Fruit fly (Drosophila melanogaster) whole organism, embryonic: Measurements from ENCODE around the gene Spt3.
A peak's percentile ranks its signal among the peaks of the same experiment; 100 is the strongest.

ENCODE experiments used
- Abd-B ChIP-seq: fragments of 200-800 bp; sonication (Bioruptor generic); optimal IDR thresholded peaks from 2 replicates; lab custom pipeline; 2018; ENCODE audit warnings: missing biosample characterization, mild to moderate bottlenecking, missing genetic modification characterization, moderate library complexity
- B-H2 ChIP-seq: fragments of 200-800 bp; sonication (Bioruptor generic); optimal IDR thresholded peaks from 2 replicates; lab custom pipeline; 2018; ENCODE audit warnings: missing biosample characterization, mild to moderate bottlenecking, missing genetic modification characterization
- CG10366 ChIP-seq: fragments of 200-800 bp; sonication (Bioruptor generic); IDR thresholded peaks from 2 replicates; pipeline ENCODE4 v1.3.6; 2022; ENCODE audit warnings: missing biosample characterization, missing genetic modification characterization
- CG10462 ChIP-seq: fragments of 200-800 bp; sonication (Bioruptor generic); optimal IDR thresholded peaks from 2 replicates; lab custom pipeline; 2016; ENCODE audit warnings: missing biosample characterization, missing genetic modification characterization
- CG1233 ChIP-seq: fragments of 200-800 bp; sonication (Bioruptor generic); optimal IDR thresholded peaks from 4 replicates; lab custom pipeline; 2018; ENCODE audit warnings: missing biosample characterization, mild to moderate bottlenecking, missing genetic modification characterization
- CG14441 ChIP-seq: fragments of 200-800 bp; sonication (Bioruptor generic); IDR thresholded peaks from 2 replicates; pipeline ENCODE4 v1.3.6; 2022; ENCODE audit warnings: missing biosample characterization, missing genetic modification characterization
- CG16813 ChIP-seq: fragments of 200-800 bp; sonication (Bioruptor generic); IDR thresholded peaks from 3 replicates; pipeline ENCODE4 v1.3.6; 2022; ENCODE audit warnings: missing biosample characterization, missing genetic modification characterization; ENCODE audit not compliant: partially characterized antibody
- CG18011 ChIP-seq: fragments of 200-800 bp; sonication (Bioruptor generic); optimal IDR thresholded peaks from 2 replicates; lab custom pipeline; 2017; ENCODE audit warnings: missing biosample characterization, missing genetic modification characterization, mild to moderate bottlenecking, moderate library complexity, missing genotype
- CG18476 ChIP-seq: fragments of 200-800 bp; sonication (Bioruptor generic); optimal IDR thresholded peaks from 2 replicates; lab custom pipeline; 2016; ENCODE audit warnings: missing biosample characterization, mild to moderate bottlenecking, missing genetic modification characterization
- CG18599 ChIP-seq: fragments of 200-800 bp; sonication (Bioruptor generic); optimal IDR thresholded peaks from 3 replicates; lab custom pipeline; 2017; ENCODE audit warnings: missing biosample characterization, missing genetic modification characterization, mild to moderate bottlenecking, moderate library complexity, missing genetic modification reagents
- CG30020 ChIP-seq: fragments of 200-800 bp; optimal IDR thresholded peaks from 2 replicates; lab custom pipeline; 2019; ENCODE audit warnings: missing biosample characterization, mild to moderate bottlenecking, missing genetic modification characterization, moderate library complexity
- CG4617 ChIP-seq: fragments of 200-800 bp; sonication (Bioruptor generic); optimal IDR thresholded peaks from 3 replicates; lab custom pipeline; 2016; ENCODE audit warnings: missing biosample characterization, missing genetic modification characterization, borderline replicate concordance
- CG6765 ChIP-seq: fragments of 200-800 bp; sonication (Bioruptor generic); optimal IDR thresholded peaks from 3 replicates; lab custom pipeline; 2017; ENCODE audit warnings: missing biosample characterization, mild to moderate bottlenecking, missing genetic modification characterization
- CG7271 ChIP-seq: fragments of 200-800 bp; sonication (Bioruptor generic); optimal IDR thresholded peaks from 2 replicates; lab custom pipeline; 2018; ENCODE audit warnings: missing biosample characterization, mild to moderate bottlenecking, missing genetic modification characterization, moderate library complexity
- CG7372 ChIP-seq: fragments of 200-800 bp; sonication (Bioruptor generic); IDR thresholded peaks from 2 replicates; pipeline ENCODE4 v1.3.6; 2022; ENCODE audit warnings: missing biosample characterization, missing genetic modification characterization
- CG8089 ChIP-seq: fragments of 200-800 bp; sonication (Bioruptor generic); optimal IDR thresholded peaks from 3 replicates; lab custom pipeline; 2016; ENCODE audit warnings: missing biosample characterization, missing genetic modification characterization
- CG8924 ChIP-seq: fragments of 200-800 bp; optimal IDR thresholded peaks from 3 replicates; lab custom pipeline; 2019; ENCODE audit warnings: missing biosample characterization, mild to moderate bottlenecking, missing genetic modification characterization, moderate library complexity
- CG9876 ChIP-seq: fragments of 200-800 bp; sonication (Bioruptor generic); optimal IDR thresholded peaks from 2 replicates; lab custom pipeline; 2016; ENCODE audit warnings: missing biosample characterization, missing genetic modification characterization
- D19A ChIP-seq: fragments of 200-800 bp; optimal IDR thresholded peaks from 3 replicates; lab custom pipeline; 2019; ENCODE audit warnings: missing biosample characterization, mild to moderate bottlenecking, missing genetic modification characterization, moderate library complexity
- Dll ChIP-seq: fragments of 200-800 bp; sonication (Bioruptor generic); IDR thresholded peaks from 4 replicates; pipeline ENCODE4 v1.3.6; 2022; ENCODE audit warnings: missing biosample characterization, missing genetic modification characterization; ENCODE audit not compliant: partially characterized antibody
- Hr51 ChIP-seq, 2 experiments: fragments of 200-800 bp; sonication (Bioruptor generic); optimal IDR thresholded peaks; 2 replicates in 1 of 2; 3 replicates in 1 of 2; lab custom pipeline; 2016 to 2018; ENCODE audit warnings: missing biosample characterization in 2 of 2, missing genetic modification characterization in 2 of 2, mild to moderate bottlenecking in 1 of 2, moderate library complexity in 1 of 2
- Hsf ChIP-seq: fragments of 200-800 bp; sonication (Bioruptor generic); optimal IDR thresholded peaks from 3 replicates; lab custom pipeline; 2016; ENCODE audit warnings: missing biosample characterization, missing genetic modification characterization
- MBD-R2 ChIP-seq: fragments of 200-800 bp; sonication (Bioruptor generic); IDR thresholded peaks from 2 replicates; pipeline ENCODE4 v1.3.6; 2022; ENCODE audit warnings: missing biosample characterization, missing genetic modification characterization
- Meics ChIP-seq: fragments of 200-800 bp; sonication (Bioruptor generic); optimal IDR thresholded peaks from 2 replicates; lab custom pipeline; 2017; ENCODE audit warnings: missing biosample characterization, mild to moderate bottlenecking, missing genetic modification characterization
- Myb ChIP-seq: fragments of 200-800 bp; sonication (Bioruptor generic); optimal IDR thresholded peaks from 2 replicates; lab custom pipeline; 2016; ENCODE audit warnings: missing biosample characterization, missing genetic modification characterization
- Sry-δ ChIP-seq: fragments of 200-800 bp; sonication (Bioruptor generic); optimal IDR thresholded peaks from 2 replicates; lab custom pipeline; 2016; ENCODE audit warnings: missing biosample characterization, missing genetic modification characterization
- Xbp1 ChIP-seq: fragments of 200-800 bp; sonication (Bioruptor generic); optimal IDR thresholded peaks from 3 replicates; lab custom pipeline; 2016; ENCODE audit warnings: missing biosample characterization, mild to moderate bottlenecking, missing genetic modification characterization
- ap ChIP-seq: fragments of 200-800 bp; sonication (Bioruptor generic); IDR thresholded peaks from 2 replicates; pipeline ENCODE4 v1.3.6; 2022; ENCODE audit warnings: missing biosample characterization, missing genetic modification characterization
- bsh ChIP-seq, 2 experiments: fragments of 200-800 bp; sonication (Bioruptor generic); optimal IDR thresholded peaks; 2 replicates each; lab custom pipeline; 2017 to 2018; ENCODE audit warnings: mild to moderate bottlenecking in 2 of 2, missing biosample characterization in 2 of 2, missing genetic modification characterization in 2 of 2, moderate library complexity in 1 of 2
- caup ChIP-seq: fragments of 200-800 bp; sonication (Bioruptor generic); optimal IDR thresholded peaks from 3 replicates; lab custom pipeline; 2017; ENCODE audit warnings: missing biosample characterization, mild to moderate bottlenecking, missing genetic modification characterization, moderate library complexity; ENCODE audit not compliant: severe bottlenecking
- chif ChIP-seq, 2 experiments: fragments of 200-800 bp; sonication (Bioruptor generic); optimal IDR thresholded peaks; 3 replicates each; lab custom pipeline; 2016; ENCODE audit warnings: missing biosample characterization in 2 of 2, missing genetic modification characterization in 2 of 2
- corto ChIP-seq: fragments of 200-800 bp; sonication (Bioruptor generic); optimal IDR thresholded peaks from 2 replicates; lab custom pipeline; 2016; ENCODE audit warnings: missing biosample characterization, mild to moderate bottlenecking, missing genetic modification characterization, moderate library complexity
- dimm ChIP-seq: fragments of 200-800 bp; sonication (Bioruptor generic); IDR thresholded peaks from 2 replicates; pipeline ENCODE4 v1.3.6; 2022; ENCODE audit warnings: missing biosample characterization, missing genetic modification characterization
- dm ChIP-seq: fragments of 200-800 bp; sonication (Bioruptor generic); optimal IDR thresholded peaks from 3 replicates; lab custom pipeline; 2016; ENCODE audit warnings: missing biosample characterization, missing genetic modification characterization
- esg ChIP-seq: fragments of 200-800 bp; sonication (Bioruptor generic); conservative IDR thresholded peaks from 2 replicates; pipeline ENCODE4 v1.3.6; 2022; ENCODE audit warnings: missing biosample characterization, missing genetic modification characterization
- exex ChIP-seq: fragments of 200-800 bp; sonication (Bioruptor generic); optimal IDR thresholded peaks from 4 replicates; lab custom pipeline; 2018; ENCODE audit warnings: missing biosample characterization, mild to moderate bottlenecking, missing genetic modification characterization, moderate library complexity
- gt ChIP-seq: fragments of 200-800 bp; sonication (Bioruptor generic); IDR thresholded peaks from 2 replicates; pipeline ENCODE4 v1.3.6; 2022; ENCODE audit warnings: missing biosample characterization, missing genetic modification characterization
- h ChIP-seq: fragments of >200 bp; optimal IDR thresholded peaks from 2 replicates; lab custom pipeline; 2017
- ham ChIP-seq: fragments of 200-800 bp; sonication (Bioruptor generic); IDR thresholded peaks from 2 replicates; pipeline ENCODE4 v1.3.6; 2022; ENCODE audit warnings: missing biosample characterization, missing genetic modification characterization
- lola ChIP-seq, 3 experiments: fragments of >200 bp in 2 of 3; fragments of 200-800 bp in 1 of 3; sonication (Bioruptor generic) in 1 of 3; optimal IDR thresholded peaks; 2 replicates each; lab custom pipeline; 2017 to 2019; ENCODE audit warnings: missing biosample characterization in 3 of 3, missing genetic modification characterization in 3 of 3, mild to moderate bottlenecking in 1 of 3, moderate library complexity in 1 of 3
- nerfin-2 ChIP-seq: fragments of 200-800 bp; sonication (Bioruptor generic); IDR thresholded peaks from 2 replicates; pipeline ENCODE4 v1.3.6; 2022; ENCODE audit warnings: missing biosample characterization, missing genetic modification characterization; ENCODE audit not compliant: partially characterized antibody
- pros ChIP-seq: fragments of 200-800 bp; sonication (Bioruptor generic); optimal IDR thresholded peaks from 3 replicates; lab custom pipeline; 2019; ENCODE audit warnings: missing biosample characterization, mild to moderate bottlenecking, missing genetic modification characterization, moderate library complexity
- pum ChIP-seq: fragments of 200-800 bp; sonication (Bioruptor generic); optimal IDR thresholded peaks from 2 replicates; lab custom pipeline; 2016; ENCODE audit warnings: missing biosample characterization, missing genetic modification characterization
- salm ChIP-seq: fragments of 200-800 bp; sonication (Bioruptor generic); optimal IDR thresholded peaks from 2 replicates; lab custom pipeline; 2018; ENCODE audit warnings: missing biosample characterization, mild to moderate bottlenecking, missing genetic modification characterization
- schlank ChIP-seq: fragments of 200-800 bp; sonication (Bioruptor generic); optimal IDR thresholded peaks from 2 replicates; lab custom pipeline; 2018; ENCODE audit warnings: missing biosample characterization, mild to moderate bottlenecking, missing genetic modification characterization
- sens ChIP-seq: fragments of 200-800 bp; sonication (Bioruptor generic); peaks from one replicate; lab custom pipeline; 2016; ENCODE audit warnings: missing biosample characterization, missing genetic modification characterization
- ssp ChIP-seq: fragments of 200-800 bp; sonication (Bioruptor generic); IDR thresholded peaks from 2 replicates; pipeline ENCODE4 v1.3.6; 2022; ENCODE audit warnings: missing biosample characterization, missing genetic modification characterization
- ttk ChIP-seq: fragments of 200-800 bp; sonication (Bioruptor generic); IDR thresholded peaks from 2 replicates; pipeline ENCODE4 v2.1.2; 2022; ENCODE audit warnings: missing biosample characterization, missing genetic modification characterization
- vnd ChIP-seq: fragments of 200-800 bp; sonication (Bioruptor generic); IDR thresholded peaks from 3 replicates; pipeline ENCODE4 v1.3.6; 2022; ENCODE audit warnings: missing biosample characterization, missing genetic modification characterization; ENCODE audit not compliant: partially characterized antibody

Spt3 gene

dm6 chr3R:12010202-12010824 lies 6.6 kb upstream of the Spt3 start, which contains the start of the genes KLHL18 and GCC185 (continued):
- TF ChIP-seq D19A (tag; lab: Kevin White, UChicago) (peak; percentile 61), ham (GFP tag; lab: Robert Waterston, UW) (no peak), CG1233 (peak; percentile 54), chif (GFP tag; optimal IDR thresholded peaks at IDR 0.05; lab: Kevin White, UChicago) (peak; percentile 53 to 59), CG18599 (GFP tag; lab: Kevin White, UChicago) (no peak), pum (peak; percentile 70), caup (GFP tag; lab: Kevin White, UChicago) (no peak), gt (GFP tag; lab: Robert Waterston, UW) (no peak), h (no peak), ttk (GFP tag; lab: Robert Waterston, UW) (no peak), CG7271 (tag; lab: Kevin White, UChicago) (no peak), sens (GFP tag; lab: Kevin White, UChicago) (peak; percentile 96), schlank (peak; percentile 11), esg (GFP tag; lab: Robert Waterston, UW) (peak; percentile 70), vnd (GFP tag; lab: Robert Waterston, UW) (peak; percentile 83), Dll (GFP tag; lab: Robert Waterston, UW) (peak; percentile 90), CG9876 (GFP tag; lab: Kevin White, UChicago) (peak; percentile 42), Hsf (GFP tag; lab: Kevin White, UChicago) (peak; percentile 74), Myb (peak; percentile 6), CG18011 (GFP tag; lab: Kevin White, UChicago) (no peak), CG14441 (GFP tag; lab: Robert Waterston, UW) (peak; percentile 69), MBD-R2 (GFP tag; lab: Robert Waterston, UW) (peak; percentile 82), nerfin-2 (peak; percentile 57), Abd-B (GFP tag; lab: Kevin White, UChicago) (peak; percentile 92), ssp (peak; percentile 79), CG7372 (GFP tag; lab: Robert Waterston, UW) (peak; percentile 64), CG30020 (tag; lab: Kevin White, UChicago) (peak; percentile 68), CG18476 (GFP tag; lab: Kevin White, UChicago) (peak; percentile 74), salm (no peak), CG10462 (GFP tag; lab: Kevin White, UChicago) (peak; percentile 49), dm (peak; percentile 20), CG6765 (GFP tag; lab: Kevin White, UChicago) (no peak), CG8924 (peak; percentile 76), B-H2 (peak; percentile 74), CG16813 (peak; percentile 89), CG8089 (peak; percentile 23), Hr51 (GFP tag; optimal IDR thresholded peaks at IDR 0.05; lab: Kevin White, UChicago) (peak in 1 of 2 experiments; percentile 73), corto (GFP tag; lab: Kevin White, UChicago) (no peak), CG10366 (GFP tag; lab: Robert Waterston, UW) (peak; percentile 52; the same call in 1 of the 2 replicates), Meics (GFP tag; lab: Kevin White, UChicago) (peak; percentile 69), ap (GFP tag; lab: Robert Waterston, UW) (0 out of 2 replicates have a peak, but pooled peaks have one; percentile 10), lola (GFP tag; optimal IDR thresholded peaks at IDR 0.05; lab: Kevin White, UChicago) (peak in 1 of 3 experiments; percentile 81), CG4617 (GFP tag; lab: Kevin White, UChicago) (peak; percentile 80), pros (no peak), dimm (GFP tag; lab: Robert Waterston, UW) (no peak), bsh (GFP tag; optimal IDR thresholded peaks at IDR 0.05; lab: Kevin White, UChicago) (peak in 1 of 2 experiments; percentile 61), exex (no peak), Xbp1 (peak; percentile 85), Sry-δ (GFP tag; lab: Kevin White, UChicago) (peak; percentile 92)
